Worm (Caenorhabditis elegans): Measurements from ENCODE around the gene M01D1.12.

Gene M01D1.12

ce11 chrII:1070875-1071274, 44.1 kb downstream of the M01D1.12 start, which contains the start of gene K02E7.12:
Gene K02E7.12, plus strand, starts transcription at chrII:1071175.
- TF ChIP-seq unc-39 (tag; optimal IDR thresholded peaks at IDR 0.05) (no peak), snpc-4 (tag; optimal IDR thresholded peaks at IDR 0.05) (no peak), gmeb-1 (tag; optimal IDR thresholded peaks at IDR 0.05) (no peak), dmd-4 (tag; optimal IDR thresholded peaks at IDR 0.05) (no peak), ceh-82 (tag; optimal IDR thresholded peaks at IDR 0.05) (no peak), Y55F3AM.14 (GFP tag; optimal IDR thresholded peaks at IDR 0.05) (no peak), nhr-25 (tag; optimal IDR thresholded peaks at IDR 0.05) (no peak), lin-11 (tag; optimal IDR thresholded peaks at IDR 0.05) (no peak), zag-1 (tag; optimal IDR thresholded peaks at IDR 0.05) (no peak), peb-1 (tag; optimal IDR thresholded peaks at IDR 0.05) (no peak), R02D3.7 (tag; optimal IDR thresholded peaks at IDR 0.05) (no peak), egl-27 (tag; optimal IDR thresholded peaks at IDR 0.05) (no peak), F13H6.1 (tag; optimal IDR thresholded peaks at IDR 0.05) (no peak), ztf-4 (tag; optimal IDR thresholded peaks at IDR 0.05) (no peak), unc-55 (GFP tag; optimal IDR thresholded peaks at IDR 0.05) (no peak), sma-9 (GFP tag; optimal IDR thresholded peaks at IDR 0.05) (no peak), sma-9 (tag; optimal IDR thresholded peaks at IDR 0.05) (no peak), nhr-23 (tag; optimal IDR thresholded peaks at IDR 0.05) (no peak), nhr-10 (tag; optimal IDR thresholded peaks at IDR 0.05) (no peak)

ce11 chrII:1071432-1071831, 44.7 kb downstream of the M01D1.12 start:
- TF ChIP-seq ztf-1 (GFP tag; conservative IDR thresholded peaks at IDR 0.05) = no peak
- TF ChIP-seq unc-62 (GFP tag; optimal IDR thresholded peaks at IDR 0.05) = no peak
- no peak for TF ChIP-seq nhr-21 (tag; optimal IDR thresholded peaks at IDR 0.05)
- no peak for TF ChIP-seq elt-1 (tag; optimal IDR thresholded peaks at IDR 0.05)
- TF ChIP-seq mbf-1 (tag; optimal IDR thresholded peaks at IDR 0.05) = no peak

- no peak for TF ChIP-seq mbf-1 (tag; optimal IDR thresholded peaks at IDR 0.05)
Observed at ce11 chrII:1072106-1072505, 45.3 kb downstream of the M01D1.12 start, which contains the start of gene K02E7.4. Gene K02E7.4, plus strand, starts transcription at chrII:1072406.

ce11 chrII:1075424-1075823, 48.7 kb downstream of the M01D1.12 start, which contains the start of gene K02E7.11:
Gene K02E7.11, minus strand, starts transcription at chrII:1075524.
- TF ChIP-seq elt-3 (tag; optimal IDR thresholded peaks at IDR 0.05) (no peak), lsy-2 (tag; optimal IDR thresholded peaks at IDR 0.05) (no peak), ztf-11 (tag; optimal IDR thresholded peaks at IDR 0.05) (no peak), sma-3 (GFP tag; optimal IDR thresholded peaks at IDR 0.05) (no peak), lin-13 (GFP tag; optimal IDR thresholded peaks at IDR 0.05) (no peak), ZK546.5 (tag; optimal IDR thresholded peaks at IDR 0.05) (no peak), ceh-16 (tag; optimal IDR thresholded peaks at IDR 0.05) (no peak), C34F6.9 (tag; optimal IDR thresholded peaks at IDR 0.05) (no peak), nhr-23 (tag; optimal IDR thresholded peaks at IDR 0.05) (no peak), Y55F3AM.14 (GFP tag; optimal IDR thresholded peaks at IDR 0.05) (no peak), mab-5 (tag; optimal IDR thresholded peaks at IDR 0.05) (no peak), mbf-1 (tag; optimal IDR thresholded peaks at IDR 0.05) (no peak), ceh-82 (tag; optimal IDR thresholded peaks at IDR 0.05) (no peak)

Data from whole organism, L2 larva.